Worm (Caenorhabditis elegans): Measurements from ENCODE around the gene Y70C5B.2.

DNA sequence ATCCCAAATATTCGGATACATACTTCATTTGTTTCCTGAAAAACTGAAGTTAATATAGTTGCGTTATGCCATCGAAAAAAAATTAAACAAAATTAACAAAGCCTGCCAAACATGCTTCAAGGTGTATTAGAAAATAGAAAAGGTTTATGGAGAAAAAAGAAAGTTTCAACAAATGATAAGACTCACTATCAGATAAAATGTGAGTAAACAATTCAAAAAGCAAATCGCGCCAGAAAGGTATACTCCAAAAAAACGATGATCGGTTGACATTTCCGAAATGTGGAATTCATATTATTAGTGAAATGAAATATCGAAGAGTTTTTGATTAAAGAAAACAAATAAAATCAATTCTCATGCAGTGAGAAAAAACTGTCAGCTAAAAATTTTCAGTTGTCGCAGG, 39.8 kb downstream of the Y70C5B.2 start, which contains the start of gene Y70C5A.3:
- no peak for TF ChIP-seq ets-7 (tag; optimal IDR thresholded peaks at IDR 0.05)
- no peak for TF ChIP-seq ama-1 (optimal IDR thresholded peaks at IDR 0.05)
- TF ChIP-seq scrt-1 (GFP tag; IDR thresholded peaks at IDR 0.05) = no peak
- TF ChIP-seq tbx-37 (GFP tag; conservative IDR thresholded peaks at IDR 0.05) = no peak
- no peak for TF ChIP-seq F13C5.2 (tag; optimal IDR thresholded peaks at IDR 0.05)
- TF ChIP-seq aly-1 (tag; optimal IDR thresholded peaks at IDR 0.05) = no peak
- no peak for TF ChIP-seq ceh-36 (tag; optimal IDR thresholded peaks at IDR 0.05)
- TF ChIP-seq tra-4 (tag; optimal IDR thresholded peaks at IDR 0.05) = no peak
- TF ChIP-seq tbx-11 (GFP tag; IDR thresholded peaks at IDR 0.05) = no peak
- TF ChIP-seq B0310.2 (tag; optimal IDR thresholded peaks at IDR 0.05) = no peak

Measured in whole organism, early embryonic.